Worm (Caenorhabditis elegans) whole organism, L4/young adult: ENCODE measurements around the gene srh-139.

ENCODE experiments used
- W03F9.2 ChIP-seq: fragments of 150-350 bp; optimal IDR thresholded peaks from 2 replicates; lab custom pipeline; 2014; ENCODE audit warnings: missing biosample characterization, missing genetic modification characterization
- him-1 ChIP-seq: sonication (generic microtip); optimal IDR thresholded peaks from 2 replicates; lab custom pipeline; 2016; ENCODE audit warnings: missing genotype, missing genetic modification reagents, missing genetic modification characterization, missing compliant biosample characterization

- no peak for TF ChIP-seq him-1 (tag; lab: Kevin White, UChicago)
- no peak for TF ChIP-seq W03F9.2
Measured at ce11 chrV:16471995-16472563, 11.7 kb upstream of the srh-139 start, which contains the start of gene srw-35.
